Fruit fly (Drosophila melanogaster) whole organism, embryonic: Measurements from ENCODE around the gene Tango9.
A peak's percentile ranks its signal among the peaks of the same experiment; 100 is the strongest.

Source experiments
- BEAF-32 ChIP-seq: fragments of 200-800 bp; sonication (Bioruptor generic); optimal IDR thresholded peaks from 3 replicates; lab custom pipeline; 2017; ENCODE audit warnings: missing biosample characterization, missing genetic modification characterization, mild to moderate bottlenecking, moderate library complexity, missing genetic modification reagents
- CG10147 ChIP-seq: fragments of 200-800 bp; sonication (Bioruptor generic); optimal IDR thresholded peaks from 2 replicates; lab custom pipeline; 2019; ENCODE audit warnings: missing biosample characterization, mild to moderate bottlenecking, missing genetic modification characterization, moderate library complexity
- CG10462 ChIP-seq: fragments of 200-800 bp; sonication (Bioruptor generic); optimal IDR thresholded peaks from 2 replicates; lab custom pipeline; 2016; ENCODE audit warnings: missing biosample characterization, missing genetic modification characterization
- CG11456 ChIP-seq: fragments of 200-800 bp; sonication (Bioruptor generic); IDR thresholded peaks from 3 replicates; pipeline ENCODE4 v1.3.6; 2022; ENCODE audit warnings: missing biosample characterization, missing genetic modification characterization
- CG1233 ChIP-seq: fragments of 200-800 bp; sonication (Bioruptor generic); optimal IDR thresholded peaks from 4 replicates; lab custom pipeline; 2018; ENCODE audit warnings: missing biosample characterization, mild to moderate bottlenecking, missing genetic modification characterization
- CG13775 ChIP-seq: fragments of 200-800 bp; sonication (Bioruptor generic); optimal IDR thresholded peaks from 3 replicates; lab custom pipeline; 2017; ENCODE audit warnings: missing biosample characterization, mild to moderate bottlenecking, missing genetic modification characterization
- CG2712 ChIP-seq: fragments of 200-800 bp; optimal IDR thresholded peaks from 3 replicates; lab custom pipeline; 2019; ENCODE audit warnings: missing biosample characterization, mild to moderate bottlenecking, missing genetic modification characterization, moderate library complexity
- CG2875 ChIP-seq: fragments of 200-800 bp; sonication (Bioruptor generic); optimal IDR thresholded peaks from 2 replicates; lab custom pipeline; 2017; ENCODE audit warnings: missing biosample characterization, mild to moderate bottlenecking, missing genetic modification characterization, missing genetic modification reagents
- CG31388 ChIP-seq: fragments of 200-800 bp; sonication (Bioruptor generic); optimal IDR thresholded peaks from 2 replicates; lab custom pipeline; 2016; ENCODE audit warnings: missing biosample characterization, missing genetic modification characterization
- CG4328 ChIP-seq: fragments of 200-800 bp; sonication (Bioruptor generic); optimal IDR thresholded peaks from 3 replicates; lab custom pipeline; 2017; ENCODE audit warnings: missing biosample characterization, missing genetic modification reagents, missing genetic modification characterization
- CG4360 ChIP-seq: fragments of 200-800 bp; sonication (Bioruptor generic); IDR thresholded peaks from 2 replicates; pipeline ENCODE4 v1.3.6; 2022; ENCODE audit warnings: missing biosample characterization, missing genetic modification characterization
- CG4404 ChIP-seq: fragments of 200-800 bp; sonication (Bioruptor generic); IDR thresholded peaks from 2 replicates; pipeline ENCODE4 v1.3.6; 2022; ENCODE audit warnings: missing biosample characterization, missing genetic modification characterization
- CG4617 ChIP-seq: fragments of 200-800 bp; sonication (Bioruptor generic); optimal IDR thresholded peaks from 3 replicates; lab custom pipeline; 2016; ENCODE audit warnings: missing biosample characterization, missing genetic modification characterization, borderline replicate concordance
- CG4854 ChIP-seq: fragments of 200-800 bp; sonication (Bioruptor generic); optimal IDR thresholded peaks from 2 replicates; lab custom pipeline; 2016; ENCODE audit warnings: missing biosample characterization, missing genetic modification characterization, inconsistent platforms
- CG6765 ChIP-seq: fragments of 200-800 bp; sonication (Bioruptor generic); optimal IDR thresholded peaks from 3 replicates; lab custom pipeline; 2017; ENCODE audit warnings: missing biosample characterization, mild to moderate bottlenecking, missing genetic modification characterization
- CG8478 ChIP-seq: fragments of >200 bp; optimal IDR thresholded peaks from 2 replicates; lab custom pipeline; 2018
- Doc3 ChIP-seq: fragments of 200-800 bp; sonication (Bioruptor generic); IDR thresholded peaks from 3 replicates; pipeline ENCODE4 v1.3.6; 2022; ENCODE audit warnings: missing biosample characterization, missing genetic modification characterization; ENCODE audit not compliant: partially characterized antibody
- Dref ChIP-seq: fragments of 200-800 bp; sonication (Bioruptor generic); IDR thresholded peaks from 2 replicates; pipeline ENCODE4 v1.3.6; 2022; ENCODE audit warnings: missing biosample characterization, missing genetic modification characterization
- ERR ChIP-seq: fragments of 200-800 bp; sonication (Bioruptor generic); optimal IDR thresholded peaks from 2 replicates; lab custom pipeline; 2016; ENCODE audit warnings: missing biosample characterization, missing genetic modification characterization
- Ets65A ChIP-seq: fragments of 200-800 bp; sonication (Bioruptor generic); peaks from one replicate; lab custom pipeline; 2016; ENCODE audit warnings: missing biosample characterization, missing genetic modification characterization
- Ets97D ChIP-seq: fragments of 200-800 bp; sonication (Bioruptor generic); optimal IDR thresholded peaks from 3 replicates; lab custom pipeline; 2016; ENCODE audit warnings: missing biosample characterization, missing genetic modification characterization
- MESR4 ChIP-seq: fragments of 200-800 bp; sonication (Bioruptor generic); optimal IDR thresholded peaks from 2 replicates; lab custom pipeline; 2018; ENCODE audit warnings: missing biosample characterization, mild to moderate bottlenecking, missing genetic modification characterization, moderate library complexity
- Max ChIP-seq: fragments of 200-800 bp; sonication (Bioruptor generic); optimal IDR thresholded peaks from 2 replicates; lab custom pipeline; 2016; ENCODE audit warnings: missing biosample characterization, mild to moderate bottlenecking, missing genetic modification characterization
- Med ChIP-seq: fragments of 200-800 bp; sonication (Bioruptor generic); peaks from one replicate; lab custom pipeline; 2016; ENCODE audit warnings: missing biosample characterization, missing genetic modification characterization, mild to moderate bottlenecking, inconsistent platforms, moderate library complexity
- Meics ChIP-seq: fragments of 200-800 bp; sonication (Bioruptor generic); optimal IDR thresholded peaks from 2 replicates; lab custom pipeline; 2017; ENCODE audit warnings: missing biosample characterization, mild to moderate bottlenecking, missing genetic modification characterization
- NfI ChIP-seq: fragments of 200-800 bp; sonication (Bioruptor generic); optimal IDR thresholded peaks from 3 replicates; lab custom pipeline; 2018; ENCODE audit warnings: missing biosample characterization, mild to moderate bottlenecking, missing genetic modification characterization, moderate library complexity
- ato ChIP-seq: fragments of 200-800 bp; sonication (Bioruptor generic); IDR thresholded peaks from 2 replicates; pipeline ENCODE4 v1.3.6; 2022; ENCODE audit warnings: missing biosample characterization, missing genetic modification characterization; ENCODE audit not compliant: partially characterized antibody
- bcd ChIP-seq: fragments of 200-800 bp; sonication (Bioruptor generic); optimal IDR thresholded peaks from 2 replicates; lab custom pipeline; 2017; ENCODE audit warnings: missing biosample characterization, mild to moderate bottlenecking, missing genetic modification characterization
- cad ChIP-seq: fragments of >200 bp; optimal IDR thresholded peaks from 2 replicates; lab custom pipeline; 2017; ENCODE audit warnings: missing biosample characterization, missing genetic modification characterization
- croc ChIP-seq: fragments of 200-800 bp; sonication (Bioruptor generic); conservative IDR thresholded peaks from 3 replicates; pipeline ENCODE4 v1.3.6; 2022; ENCODE audit warnings: missing biosample characterization, missing genetic modification characterization
- eyg ChIP-seq: fragments of 200-800 bp; sonication (Bioruptor generic); optimal IDR thresholded peaks from 3 replicates; lab custom pipeline; 2016; ENCODE audit warnings: missing biosample characterization, missing genetic modification characterization
- fd96Cb ChIP-seq: fragments of 200-800 bp; sonication (Bioruptor generic); optimal IDR thresholded peaks from 2 replicates; lab custom pipeline; 2018; ENCODE audit warnings: missing biosample characterization, mild to moderate bottlenecking, missing genetic modification characterization, moderate library complexity
- fru ChIP-seq: fragments of >200 bp; optimal IDR thresholded peaks from 2 replicates; lab custom pipeline; 2017
- jumu ChIP-seq: fragments of 200-800 bp; sonication (Bioruptor generic); optimal IDR thresholded peaks from 3 replicates; lab custom pipeline; 2016; ENCODE audit warnings: missing biosample characterization, missing genetic modification characterization
- klu ChIP-seq: fragments of 200-800 bp; sonication (Bioruptor generic); IDR thresholded peaks from 2 replicates; pipeline ENCODE4 v1.3.6; 2022; ENCODE audit warnings: missing biosample characterization, missing genetic modification characterization
- lmd ChIP-seq: fragments of 200-800 bp; sonication (Bioruptor generic); IDR thresholded peaks from 2 replicates; pipeline ENCODE4 v1.3.6; 2022; ENCODE audit warnings: missing biosample characterization, missing genetic modification characterization
- lola ChIP-seq, 3 experiments: fragments of >200 bp in 2 of 3; fragments of 200-800 bp in 1 of 3; sonication (Bioruptor generic) in 1 of 3; optimal IDR thresholded peaks; 2 replicates each; lab custom pipeline; 2017 to 2019; ENCODE audit warnings: missing biosample characterization in 3 of 3, missing genetic modification characterization in 3 of 3, mild to moderate bottlenecking in 1 of 3, moderate library complexity in 1 of 3
- rib ChIP-seq: fragments of 200-800 bp; sonication (Bioruptor generic); IDR thresholded peaks from 2 replicates; pipeline ENCODE4 v1.3.6; 2022; ENCODE audit warnings: missing biosample characterization, missing genetic modification characterization
- row ChIP-seq: fragments of 200-800 bp; sonication (Bioruptor generic); IDR thresholded peaks from 3 replicates; pipeline ENCODE4 v1.3.6; 2022; ENCODE audit warnings: missing biosample characterization, missing genetic modification characterization
- slbo ChIP-seq: fragments of 200-800 bp; sonication (Bioruptor generic); IDR thresholded peaks from 2 replicates; pipeline ENCODE4 v1.3.6; 2022; ENCODE audit warnings: missing biosample characterization, missing genetic modification characterization
- slp2 ChIP-seq: fragments of 200-800 bp; sonication (Bioruptor generic); optimal IDR thresholded peaks from 2 replicates; lab custom pipeline; 2016; ENCODE audit warnings: missing biosample characterization, missing genetic modification characterization
- sna ChIP-seq: fragments of 200-800 bp; sonication (Bioruptor generic); IDR thresholded peaks from 2 replicates; pipeline ENCODE4 v1.3.6; 2022; ENCODE audit warnings: missing biosample characterization, missing genetic modification characterization; ENCODE audit not compliant: partially characterized antibody
- ssp ChIP-seq: fragments of 200-800 bp; sonication (Bioruptor generic); IDR thresholded peaks from 2 replicates; pipeline ENCODE4 v1.3.6; 2022; ENCODE audit warnings: missing biosample characterization, missing genetic modification characterization
- sug ChIP-seq: fragments of 200-800 bp; optimal IDR thresholded peaks from 2 replicates; lab custom pipeline; 2019; ENCODE audit warnings: missing biosample characterization, mild to moderate bottlenecking, missing genetic modification characterization, moderate library complexity
- tna ChIP-seq: fragments of 200-800 bp; sonication (Bioruptor generic); IDR thresholded peaks from 2 replicates; pipeline ENCODE4 v1.3.6; 2022; ENCODE audit warnings: missing biosample characterization, missing genetic modification characterization; ENCODE audit not compliant: partially characterized antibody
- vnd ChIP-seq: fragments of 200-800 bp; sonication (Bioruptor generic); IDR thresholded peaks from 3 replicates; pipeline ENCODE4 v1.3.6; 2022; ENCODE audit warnings: missing biosample characterization, missing genetic modification characterization; ENCODE audit not compliant: partially characterized antibody
- wor ChIP-seq: fragments of 200-800 bp; sonication (Bioruptor generic); IDR thresholded peaks from 2 replicates; pipeline ENCODE4 v1.3.6; 2022; ENCODE audit warnings: missing biosample characterization, missing genetic modification characterization

The Tango9 gene

dm6 chr3R:11967262-11968029 lies 7.3 kb downstream of the Tango9 start, which contains the start of the genes CG12213 and GC1 (continued):
- TF ChIP-seq CG4404 = no peak
- peak in 1 of 3 experiments; percentile 44 for TF ChIP-seq lola (GFP tag; optimal IDR thresholded peaks at IDR 0.05; lab: Kevin White, UChicago)
- no peak for TF ChIP-seq CG31388 (GFP tag; lab: Kevin White, UChicago)
- peak; percentile 1 for TF ChIP-seq cad (GFP tag; lab: Kevin White, UChicago)
- TF ChIP-seq row (GFP tag; lab: Robert Waterston, UW) = peak; percentile 82
- no peak for TF ChIP-seq eyg (GFP tag; lab: Kevin White, UChicago)
- no peak for TF ChIP-seq CG4360 (GFP tag; lab: Robert Waterston, UW)
- peak; percentile 76 for TF ChIP-seq Dref (GFP tag; lab: Robert Waterston, UW)
- peak; percentile 93 for TF ChIP-seq ato (GFP tag; lab: Robert Waterston, UW)
- TF ChIP-seq Max (GFP tag; lab: Kevin White, UChicago) = peak; percentile 55
- peak; percentile 98 for TF ChIP-seq vnd (GFP tag; lab: Robert Waterston, UW)
- no peak for TF ChIP-seq slp2
- no peak for TF ChIP-seq jumu (GFP tag; lab: Kevin White, UChicago)
- TF ChIP-seq slbo (GFP tag; lab: Robert Waterston, UW) = peak; percentile 25; the same call in 1 of the 2 replicates
- TF ChIP-seq Doc3 (GFP tag; lab: Robert Waterston, UW) = peak; percentile 99
- no peak for TF ChIP-seq lmd

DNA sequence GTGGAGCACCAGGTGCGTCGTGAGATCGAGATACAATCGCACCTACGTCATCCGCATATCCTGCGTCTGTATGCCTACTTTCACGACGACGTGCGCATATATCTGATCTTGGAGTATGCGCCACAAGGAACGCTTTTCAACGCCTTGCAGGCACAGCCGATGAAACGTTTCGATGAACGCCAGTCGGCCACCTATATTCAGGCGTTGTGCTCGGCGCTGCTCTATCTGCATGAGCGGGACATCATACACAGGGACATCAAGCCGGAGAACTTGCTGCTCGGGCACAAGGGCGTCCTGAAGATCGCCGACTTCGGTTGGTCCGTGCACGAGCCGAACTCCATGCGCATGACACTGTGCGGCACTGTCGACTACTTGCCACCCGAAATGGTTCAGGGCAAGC lies 10.7 kb downstream of the Tango9 start:
- TF ChIP-seq CG2712 (no peak), CG8478 (lab: Kevin White, UChicago) (peak; percentile 59), Med (peak; percentile 51), CG11456 (GFP tag; lab: Robert Waterston, UW) (0 out of 3 replicates have a peak, but pooled peaks have one; percentile 22), NfI (GFP tag; lab: Kevin White, UChicago) (no peak), MESR4 (no peak), tna (GFP tag; lab: Robert Waterston, UW) (no peak), croc (GFP tag; lab: Robert Waterston, UW) (no peak), Ets65A (GFP tag; lab: Kevin White, UChicago) (peak; percentile 88), vnd (GFP tag; lab: Robert Waterston, UW) (0 out of 3 replicates have a peak, but pooled peaks have one; percentile 18), CG10147 (no peak)

DNA sequence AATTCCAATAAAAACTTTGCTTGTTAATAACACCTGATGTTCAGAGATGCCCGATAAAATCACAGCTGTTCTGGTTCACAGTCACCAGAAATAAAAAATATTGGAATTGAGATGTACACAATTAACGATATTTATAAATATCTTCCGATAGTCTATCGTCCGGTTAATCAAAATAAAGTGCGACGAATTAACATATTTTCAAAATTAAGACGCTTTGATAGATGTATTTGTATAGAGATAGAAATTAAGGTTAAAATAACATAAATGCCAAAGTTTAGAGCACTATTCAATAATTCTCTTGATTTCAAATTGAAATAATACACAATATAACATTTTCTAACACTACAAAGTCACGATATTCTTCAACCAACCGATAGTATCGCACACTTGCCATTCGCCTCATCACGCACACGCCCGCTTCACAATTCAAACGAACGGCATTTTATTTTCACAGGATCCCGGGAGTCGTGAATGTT lies 11.9 kb downstream of the Tango9 start, which contains the start of the genes CG3281 and aurA:
CG3281 (minus strand) TSS at position 67 of the 476 bp plus-strand sequence.
aurA (plus strand) TSS at position 386 of the 476 bp plus-strand sequence.
- TF ChIP-seq ERR = peak; percentile 64
- TF ChIP-seq CG10462 (GFP tag; lab: Kevin White, UChicago) = peak; percentile 48
- TF ChIP-seq BEAF-32 (GFP tag; lab: Kevin White, UChicago) = peak; percentile 100
- TF ChIP-seq klu (GFP tag; lab: Robert Waterston, UW) = peak; percentile 73
- peak; percentile 77 for TF ChIP-seq CG13775
- peak; percentile 24 for TF ChIP-seq fd96Cb (tag; lab: Kevin White, UChicago)
- peak; percentile 71 for TF ChIP-seq CG4617 (GFP tag; lab: Kevin White, UChicago)
- peak; percentile 62 for TF ChIP-seq CG4328 (GFP tag; lab: Kevin White, UChicago)
- TF ChIP-seq Ets97D = peak; percentile 85
- no peak for TF ChIP-seq CG2875 (GFP tag; lab: Kevin White, UChicago)
- TF ChIP-seq Max (GFP tag; lab: Kevin White, UChicago) = peak; percentile 69
- peak; percentile 45 for TF ChIP-seq CG1233
- TF ChIP-seq fru (lab: Kevin White, UChicago) = no peak
- TF ChIP-seq rib (GFP tag; lab: Robert Waterston, UW) = no peak
- TF ChIP-seq sna = peak; percentile 99
- TF ChIP-seq lola (GFP tag; optimal IDR thresholded peaks at IDR 0.05; lab: Kevin White, UChicago) = peak in 1 of 3 experiments; percentile 80
- peak; percentile 16; the same call in 1 of the 2 replicates for TF ChIP-seq wor (GFP tag; lab: Robert Waterston, UW)
- TF ChIP-seq ssp (GFP tag; lab: Robert Waterston, UW) = peak; percentile 59
- TF ChIP-seq Meics (GFP tag; lab: Kevin White, UChicago) = peak; percentile 61
- TF ChIP-seq CG6765 (GFP tag; lab: Kevin White, UChicago) = peak; percentile 1
- peak; percentile 86 for TF ChIP-seq sug (tag; lab: Kevin White, UChicago)
- TF ChIP-seq CG4854 (GFP tag; lab: Kevin White, UChicago) = no peak
- TF ChIP-seq bcd (GFP tag; lab: Kevin White, UChicago) = peak; percentile 68
